Worm (Caenorhabditis elegans) whole organism, young adult: ENCODE results near the gene K02D10.3.

ENCODE experiments used
- bed-2 ChIP-seq: fragments of 200-800 bp; sonication (Bioruptor generic); IDR thresholded peaks from 2 replicates; pipeline ENCODE4 v1.3.6; 2022; ENCODE audit warnings: missing genetic modification reagents, missing genetic modification characterization, missing compliant biosample characterization
- pha-4 ChIP-seq: fragments of 150-350 bp; sonication (generic microtip); optimal IDR thresholded peaks from 2 replicates; lab custom pipeline; 2014; ENCODE audit warnings: missing biosample characterization, missing genetic modification reagents, missing genetic modification characterization
- snpc-1.3 ChIP-seq: sonication (generic microtip); optimal IDR thresholded peaks from 2 replicates; lab custom pipeline; 2017; ENCODE audit warnings: missing genetic modification characterization, mild to moderate bottlenecking, missing compliant biosample characterization, antibody characterized with exemption, moderate library complexity, missing genotype, missing genetic modification reagents; ENCODE audit not compliant: insufficient read depth

DNA sequence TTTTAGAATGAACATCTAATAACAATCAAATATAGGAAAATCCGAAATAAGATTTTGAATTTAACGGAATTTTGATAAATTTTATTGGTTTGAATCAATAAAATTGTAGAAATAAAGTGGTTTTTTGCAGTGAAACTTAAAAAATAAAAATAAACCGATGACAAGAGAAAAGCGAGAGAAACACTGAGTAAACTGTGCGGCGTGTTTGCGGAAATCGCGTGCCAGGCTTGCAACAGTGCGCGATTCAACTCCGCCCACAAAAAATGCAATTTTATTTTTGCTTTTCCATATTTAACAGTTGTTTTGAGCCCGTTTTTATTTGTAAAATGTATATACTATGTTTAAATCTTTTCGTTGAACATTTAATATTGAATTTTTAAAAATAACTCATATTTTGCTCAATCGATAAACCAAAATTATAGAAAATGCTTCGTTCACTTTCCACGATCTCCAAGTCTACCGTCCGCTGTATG lies 3.8 kb downstream of the K02D10.3 start, which contains the start of gene mtss-1:
- no peak for TF ChIP-seq pha-4 (tag; lab: Kevin White, UChicago)
- no peak for TF ChIP-seq bed-2 (GFP tag; lab: Robert Waterston, UW)
- TF ChIP-seq snpc-1.3 (tag; lab: Kevin White, UChicago), result peak; percentile 84
